Worm (Caenorhabditis elegans): ENCODE results near the gene srh-76.

DNA sequence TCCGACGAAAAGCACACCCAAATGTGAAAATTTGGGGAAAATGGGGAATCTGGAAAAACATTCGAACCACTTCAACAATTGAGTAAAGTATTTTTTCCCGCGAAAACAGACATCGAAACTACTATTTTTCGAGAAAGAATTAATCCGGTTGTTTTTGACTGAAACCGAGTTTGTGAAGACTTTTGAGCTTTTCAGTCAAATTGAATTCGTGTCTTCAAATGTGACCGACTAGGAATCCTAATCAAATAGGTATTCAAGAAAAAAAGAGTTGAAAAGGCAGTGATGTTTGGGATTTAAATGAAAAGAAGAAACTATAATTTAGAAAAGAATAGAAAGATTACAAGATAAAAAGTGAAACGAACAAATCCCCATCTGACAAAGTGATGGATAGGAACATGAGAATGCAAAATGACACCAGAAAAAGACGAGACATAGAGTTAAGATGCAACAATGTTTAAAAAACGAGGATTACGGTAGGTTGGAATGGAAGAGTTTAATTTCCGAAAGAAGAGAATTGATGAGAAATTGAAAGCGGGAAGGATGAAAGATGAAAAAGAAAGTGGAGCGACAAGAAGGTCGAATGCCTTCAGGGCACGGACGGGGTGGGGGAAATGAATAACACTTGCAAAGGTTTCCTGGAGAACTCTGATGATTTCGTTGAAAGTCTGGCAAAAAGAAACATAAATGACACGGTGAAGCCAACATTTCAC, 29.0 kb downstream of the srh-76 start, which contains the start of gene F26F12.8:
- TF ChIP-seq klf-2 (GFP tag; conservative IDR thresholded peaks at IDR 0.05) (no peak), cog-1 (tag; optimal IDR thresholded peaks at IDR 0.05) (no peak), med-1 (GFP tag; optimal IDR thresholded peaks at IDR 0.05; ENCODE audit: insufficient read depth) (no peak), tab-1 (GFP tag; IDR thresholded peaks at IDR 0.05) (no peak), ztf-23 (GFP tag; IDR thresholded peaks at IDR 0.05) (no peak), flt-1 (GFP tag; IDR thresholded peaks at IDR 0.05) (no peak), ref-1 (GFP tag; conservative IDR thresholded peaks at IDR 0.05) (no peak), ztf-29 (GFP tag; IDR thresholded peaks at IDR 0.05) (no peak), T22C8.4 (GFP tag; IDR thresholded peaks at IDR 0.05) (no peak)
